Worm (Caenorhabditis elegans) whole organism, L4 larva: ENCODE data around the gene sumv-1.

ENCODE experiments used
- F10B5.3 ChIP-seq: sonication (generic microtip); optimal IDR thresholded peaks from 2 replicates; lab custom pipeline; 2016; ENCODE audit warnings: mild to moderate bottlenecking, missing genetic modification characterization, missing compliant biosample characterization
- F26F4.8 ChIP-seq: fragments of 200-800 bp; sonication (Bioruptor generic); conservative IDR thresholded peaks from 2 replicates; pipeline ENCODE4 v1.3.6; 2022; ENCODE audit warnings: missing genetic modification characterization, missing compliant biosample characterization
- F37D6.2 ChIP-seq: sonication (generic microtip); optimal IDR thresholded peaks from 2 replicates; lab custom pipeline; 2016; ENCODE audit warnings: mild to moderate bottlenecking, missing genetic modification characterization, missing compliant biosample characterization
- F49E8.2 ChIP-seq: sonication (generic microtip); optimal IDR thresholded peaks from 2 replicates; lab custom pipeline; 2016; ENCODE audit warnings: missing compliant biosample characterization, mild to moderate bottlenecking, missing genetic modification characterization, borderline replicate concordance
- aha-1 ChIP-seq: fragments of 150-350 bp; peaks from one replicate; lab custom pipeline; 2014; ENCODE audit warnings: missing biosample characterization, missing genetic modification characterization
- aly-2 ChIP-seq: sonication (generic microtip); optimal IDR thresholded peaks from 2 replicates; lab custom pipeline; 2018; ENCODE audit warnings: missing biosample characterization, missing genetic modification characterization
- attf-4 ChIP-seq: sonication (generic microtip); optimal IDR thresholded peaks from 3 replicates; lab custom pipeline; 2017; ENCODE audit warnings: missing biosample characterization, missing genetic modification characterization
- ceh-82 ChIP-seq: sonication (generic microtip); optimal IDR thresholded peaks from 2 replicates; lab custom pipeline; 2017; ENCODE audit warnings: missing biosample characterization, missing genetic modification characterization
- cey-2 ChIP-seq: sonication (generic microtip); optimal IDR thresholded peaks from 3 replicates; lab custom pipeline; 2017; ENCODE audit warnings: missing genetic modification characterization, mild to moderate bottlenecking, missing compliant biosample characterization, antibody characterized with exemption, borderline replicate concordance; ENCODE audit not compliant: insufficient read depth
- dmd-6 ChIP-seq: fragments of 200-800 bp; sonication (Bioruptor generic); IDR thresholded peaks from 2 replicates; pipeline ENCODE4 v1.3.6; 2022; ENCODE audit warnings: missing genetic modification reagents, missing genetic modification characterization, missing compliant biosample characterization
- dpl-1 ChIP-seq: fragments of 150-350 bp; optimal IDR thresholded peaks from 2 replicates; lab custom pipeline; 2014; ENCODE audit warnings: missing biosample characterization, missing genetic modification reagents, missing genetic modification characterization
- dve-1 ChIP-seq: sonication (generic microtip); optimal IDR thresholded peaks from 2 replicates; lab custom pipeline; 2017; ENCODE audit warnings: antibody characterized with exemption, mild to moderate bottlenecking, missing genetic modification characterization, missing compliant biosample characterization; ENCODE audit not compliant: insufficient read depth
- fkh-10 ChIP-seq: fragments of 150-350 bp; optimal IDR thresholded peaks from 2 replicates; lab custom pipeline; 2014; ENCODE audit warnings: missing biosample characterization, missing genetic modification reagents, missing genetic modification characterization
- hlh-11 ChIP-seq: fragments of 200-800 bp; sonication (Bioruptor generic); optimal IDR thresholded peaks from 2 replicates; lab custom pipeline; 2018; ENCODE audit warnings: mild to moderate bottlenecking, missing genetic modification characterization, missing compliant biosample characterization
- lin-1 ChIP-seq: fragments of 200-800 bp; sonication (Bioruptor generic); IDR thresholded peaks from 2 replicates; pipeline ENCODE4 v1.3.6; 2022; ENCODE audit warnings: missing genetic modification reagents, missing genetic modification characterization, missing compliant biosample characterization
- lin-13 ChIP-seq: fragments of 150-350 bp; optimal IDR thresholded peaks from 2 replicates; lab custom pipeline; 2014; ENCODE audit warnings: missing biosample characterization, missing genetic modification reagents, missing genetic modification characterization
- lin-15B ChIP-seq: fragments of 150-350 bp; sonication (generic microtip); optimal IDR thresholded peaks from 3 replicates; lab custom pipeline; 2014; ENCODE audit warnings: missing biosample characterization, missing genetic modification characterization
- lin-29 ChIP-seq: fragments of 200-800 bp; sonication (Bioruptor generic); IDR thresholded peaks from 2 replicates; pipeline ENCODE4 v1.3.6; 2022; ENCODE audit warnings: missing genetic modification reagents, missing genetic modification characterization, missing compliant biosample characterization
- mdt-29 ChIP-seq: fragments of 200-800 bp; sonication (Bioruptor generic); IDR thresholded peaks from 2 replicates; pipeline ENCODE4 v1.3.6; 2022; ENCODE audit warnings: missing genetic modification reagents, missing genetic modification characterization, missing compliant biosample characterization
- mxl-3 ChIP-seq: fragments of 200-800 bp; sonication (Bioruptor generic); optimal IDR thresholded peaks from 2 replicates; lab custom pipeline; 2018; ENCODE audit warnings: mild to moderate bottlenecking, missing genetic modification characterization, missing compliant biosample characterization
- nhr-102 ChIP-seq: sonication (generic microtip); optimal IDR thresholded peaks from 2 replicates; lab custom pipeline; 2016; ENCODE audit warnings: mild to moderate bottlenecking, missing genetic modification characterization, moderate library complexity, missing compliant biosample characterization
- nhr-28 ChIP-seq: fragments of 150-350 bp; optimal IDR thresholded peaks from 2 replicates; lab custom pipeline; 2014; ENCODE audit warnings: missing biosample characterization, missing genetic modification characterization
- php-3 ChIP-seq: fragments of 200-800 bp; sonication (Bioruptor generic); IDR thresholded peaks from 2 replicates; pipeline ENCODE4 v1.3.6; 2022; ENCODE audit warnings: missing genetic modification reagents, missing genetic modification characterization, missing compliant biosample characterization
- pqm-1 ChIP-seq: sonication (generic microtip); optimal IDR thresholded peaks from 2 replicates; lab custom pipeline; 2017; ENCODE audit warnings: missing biosample characterization, missing genetic modification characterization
- saeg-2 ChIP-seq: fragments of 200-800 bp; sonication (Bioruptor generic); IDR thresholded peaks from 2 replicates; pipeline ENCODE4 v1.3.6; 2022; ENCODE audit warnings: missing genetic modification reagents, missing genetic modification characterization, missing compliant biosample characterization
- snpc-1.2 ChIP-seq: fragments of 200-800 bp; sonication (Bioruptor generic); IDR thresholded peaks from 2 replicates; pipeline ENCODE4 v1.3.6; 2022; ENCODE audit warnings: missing genetic modification reagents, missing genetic modification characterization, missing compliant biosample characterization
- spr-3 ChIP-seq: fragments of 200-800 bp; sonication (Bioruptor generic); optimal IDR thresholded peaks from 2 replicates; lab custom pipeline; 2018; ENCODE audit warnings: mild to moderate bottlenecking, missing genetic modification characterization, missing compliant biosample characterization
- tag-97 ChIP-seq: fragments of 200-800 bp; sonication (Bioruptor generic); IDR thresholded peaks from 2 replicates; pipeline ENCODE4 v1.3.6; 2022; ENCODE audit warnings: missing genetic modification characterization, missing compliant biosample characterization
- tra-1 ChIP-seq: fragments of 200-800 bp; sonication (Bioruptor generic); IDR thresholded peaks from 2 replicates; pipeline ENCODE4 v1.3.6; 2022; ENCODE audit warnings: missing genetic modification reagents, missing genetic modification characterization, missing compliant biosample characterization
- unc-39 ChIP-seq: sonication (generic microtip); optimal IDR thresholded peaks from 2 replicates; lab custom pipeline; 2017; ENCODE audit warnings: missing biosample characterization, missing genetic modification characterization
- unc-62 ChIP-seq, 3 experiments: fragments of 150-350 bp in 1 of 3; sonication (generic microtip); optimal IDR thresholded peaks in 2 of 3; peaks in 1 of 3; 1 replicate in 1 of 3; 2 replicates in 2 of 3; lab custom pipeline; 2014 to 2017; ENCODE audit warnings: missing biosample characterization in 3 of 3, missing genetic modification characterization in 3 of 3, missing genetic modification reagents in 3 of 3, missing genotype in 1 of 3
- zfp-2 ChIP-seq: sonication (generic microtip); optimal IDR thresholded peaks from 2 replicates; lab custom pipeline; 2016; ENCODE audit warnings: mild to moderate bottlenecking, missing genetic modification characterization, missing compliant biosample characterization

The sumv-1 gene

ce11 chrIII:5294867-5295266 lies 40.9 kb upstream of the sumv-1 start (continued):
- no peak for TF ChIP-seq tag-97
- no peak for TF ChIP-seq unc-39 (tag; lab: Kevin White, UChicago)
- peak; percentile 35 for TF ChIP-seq F49E8.2 (tag; lab: Kevin White, UChicago)
- 0 out of 2 replicates have a peak, but pooled peaks have one; percentile 39 for TF ChIP-seq lin-29 (GFP tag; lab: Robert Waterston, UW)
- no peak for TF ChIP-seq ceh-82
- TF ChIP-seq aly-2 (tag; lab: Kevin White, UChicago), result no peak
- peak; percentile 51 for TF ChIP-seq F37D6.2 (tag; lab: Kevin White, UChicago)
- peak; percentile 18 for TF ChIP-seq dpl-1 (GFP tag; lab: Kevin White, UChicago)
- peak; percentile 69 for TF ChIP-seq spr-3 (GFP tag; lab: Kevin White, UChicago)
- TF ChIP-seq snpc-1.2 (GFP tag; lab: Robert Waterston, UW), result peak; percentile 46; the same call in 1 of the 2 replicates
- TF ChIP-seq lin-13, result no peak
- no peak for TF ChIP-seq mxl-3 (GFP tag; lab: Kevin White, UChicago)
- TF ChIP-seq cey-2 (tag; lab: Kevin White, UChicago), result no peak
- no peak for TF ChIP-seq attf-4 (tag; lab: Kevin White, UChicago)
- TF ChIP-seq mdt-29 (GFP tag; lab: Robert Waterston, UW), result peak; percentile 71
- TF ChIP-seq zfp-2 (tag; lab: Kevin White, UChicago), result peak; percentile 35

ce11 chrIII:5294281-5294680 lies 40.3 kb upstream of the sumv-1 start:
- TF ChIP-seq F10B5.3, result no peak
- peak in 1 of 2 experiments; percentile 92 for TF ChIP-seq unc-62 (GFP tag; optimal IDR thresholded peaks at IDR 0.05 in 1 of 2; lab: Kevin White, UChicago)
- TF ChIP-seq unc-62 (tag; optimal IDR thresholded peaks at IDR 0.05; lab: Kevin White, UChicago), result no peak

ce11 chrIII:5291281-5291680 lies 37.3 kb upstream of the sumv-1 start:
- TF ChIP-seq lin-13 (no peak), dmd-6 (peak; percentile 64), php-3 (GFP tag; lab: Robert Waterston, UW) (0 out of 2 replicates have a peak, but pooled peaks have one; percentile 33), lin-1 (GFP tag; lab: Robert Waterston, UW) (peak; percentile 31; the same call in 1 of the 2 replicates), dve-1 (tag; lab: Kevin White, UChicago) (peak; percentile 80), nhr-28 (peak; percentile 34), lin-15B (no peak), fkh-10 (GFP tag; lab: Kevin White, UChicago) (no peak), nhr-102 (tag; lab: Kevin White, UChicago) (peak; percentile 13), pqm-1 (peak; percentile 85), tra-1 (GFP tag; lab: Robert Waterston, UW) (peak; percentile 47; the same call in 1 of the 2 replicates), hlh-11 (tag; lab: Kevin White, UChicago) (peak; percentile 64)

DNA sequence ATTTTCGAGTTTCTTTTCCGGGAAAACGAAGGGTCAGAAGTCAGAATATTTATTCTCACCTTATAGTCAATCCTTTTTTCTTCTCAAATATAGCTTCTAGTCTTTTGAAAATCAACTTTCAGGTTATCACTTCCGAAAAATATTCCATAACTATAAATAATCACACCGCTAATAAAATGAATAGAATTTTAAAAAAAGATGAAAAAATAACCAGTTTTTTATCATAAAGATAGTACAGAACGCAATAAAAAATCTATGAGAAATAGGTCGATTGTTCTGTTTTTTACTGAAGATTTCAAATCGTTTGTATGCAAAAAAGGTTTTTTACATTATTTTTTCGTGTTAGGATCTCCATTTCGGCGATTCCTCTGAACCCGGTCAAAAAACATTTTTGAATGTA lies 36.2 kb upstream of the sumv-1 start:
- TF ChIP-seq F26F4.8 (GFP tag; lab: Robert Waterston, UW) (no peak), saeg-2 (GFP tag; lab: Robert Waterston, UW) (no peak), unc-62 (GFP tag; optimal IDR thresholded peaks at IDR 0.05 in 1 of 2; lab: Kevin White, UChicago) (peak in 1 of 2 experiments; percentile 95), unc-62 (tag; optimal IDR thresholded peaks at IDR 0.05; lab: Kevin White, UChicago) (no peak), aha-1 (tag; lab: Kevin White, UChicago) (peak; percentile 26)

- TF ChIP-seq dpl-1 (GFP tag; lab: Kevin White, UChicago) (no peak), fkh-10 (GFP tag; lab: Kevin White, UChicago) (peak; percentile 31)
Measured at ce11 chrIII:5287877-5288276, 33.9 kb upstream of the sumv-1 start, which contains the start of gene T15B12.1. Gene T15B12.1, plus strand, starts transcription at chrIII:5288177.
